Fruit fly (Drosophila melanogaster): ENCODE results near the gene vig.

DNA sequence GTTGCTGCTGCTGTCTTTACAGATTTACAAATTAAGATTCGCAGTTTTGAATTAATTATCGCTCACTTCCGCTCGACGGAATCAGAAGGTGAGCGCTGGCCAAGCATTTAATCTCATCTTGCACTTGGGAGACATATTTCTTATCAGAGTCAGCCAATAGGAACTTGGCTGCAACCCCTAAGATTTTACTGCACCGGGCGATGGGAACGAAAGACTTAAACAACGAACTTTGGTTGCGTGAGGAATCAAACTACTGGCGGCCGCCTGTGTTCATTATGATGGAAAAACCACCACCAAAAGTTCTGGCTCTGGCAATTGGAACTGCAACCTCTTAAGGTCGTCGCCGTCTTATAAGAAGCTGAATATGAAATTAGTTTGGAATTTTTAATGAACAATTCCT lies 26.4 kb downstream of the vig start:
- TF ChIP-seq ttk (optimal IDR thresholded peaks at IDR 0.05) (no peak), h (optimal IDR thresholded peaks at IDR 0.05) (no peak)

All from Kc167 (cell line).